Worm (Caenorhabditis elegans) whole organism, L4 larva: Measurements from ENCODE around the gene pqn-76.

Experiments
- Y105C5A.15 ChIP-seq: fragments of 200-800 bp; sonication (Bioruptor generic); IDR thresholded peaks from 2 replicates; pipeline ENCODE4 v1.3.6; 2022; ENCODE audit warnings: missing genetic modification characterization, missing compliant biosample characterization
- arid-1 ChIP-seq: fragments of 200-800 bp; sonication (Bioruptor generic); conservative IDR thresholded peaks from 2 replicates; pipeline ENCODE4 v1.3.6; 2022; ENCODE audit warnings: missing genetic modification reagents, missing genetic modification characterization, missing compliant biosample characterization
- lim-7 ChIP-seq: fragments of 200-800 bp; sonication (Bioruptor generic); IDR thresholded peaks from 2 replicates; pipeline ENCODE4 v1.3.6; 2022; ENCODE audit warnings: missing genetic modification characterization, missing compliant biosample characterization
- nhr-76 ChIP-seq: fragments of 150-350 bp; optimal IDR thresholded peaks from 2 replicates; lab custom pipeline; 2014; ENCODE audit warnings: missing biosample characterization, missing genetic modification characterization
- unc-39 ChIP-seq: sonication (generic microtip); optimal IDR thresholded peaks from 2 replicates; lab custom pipeline; 2017; ENCODE audit warnings: missing biosample characterization, missing genetic modification characterization

ce11 chrIV:15561223-15561656 lies 17.6 kb upstream of the pqn-76 start:
- TF ChIP-seq lim-7 (GFP tag; lab: Robert Waterston, UW), result no peak
- no peak for TF ChIP-seq arid-1
- TF ChIP-seq Y105C5A.15 (GFP tag; lab: Robert Waterston, UW), result no peak
- no peak for TF ChIP-seq unc-39
- TF ChIP-seq nhr-76, result no peak
